Fruit fly (Drosophila melanogaster) whole organism, embryonic: ENCODE results near the gene FeCH.
A peak's percentile ranks its signal among the peaks of the same experiment; 100 is the strongest.

ENCODE experiments used
- Antp ChIP-seq: fragments of 200-800 bp; sonication (Bioruptor generic); optimal IDR thresholded peaks from 3 replicates; lab custom pipeline; 2016; ENCODE audit warnings: missing biosample characterization, missing genetic modification characterization
- BEAF-32 ChIP-seq: fragments of 200-800 bp; sonication (Bioruptor generic); optimal IDR thresholded peaks from 3 replicates; lab custom pipeline; 2017; ENCODE audit warnings: missing biosample characterization, missing genetic modification characterization, mild to moderate bottlenecking, moderate library complexity, missing genetic modification reagents
- CG12236 ChIP-seq: fragments of 200-800 bp; sonication (Bioruptor generic); optimal IDR thresholded peaks from 2 replicates; lab custom pipeline; 2016; ENCODE audit warnings: missing biosample characterization, missing genetic modification characterization
- CG13775 ChIP-seq: fragments of 200-800 bp; sonication (Bioruptor generic); optimal IDR thresholded peaks from 3 replicates; lab custom pipeline; 2017; ENCODE audit warnings: missing biosample characterization, mild to moderate bottlenecking, missing genetic modification characterization
- CG13894 ChIP-seq: fragments of 200-800 bp; sonication (Bioruptor generic); optimal IDR thresholded peaks from 3 replicates; lab custom pipeline; 2018; ENCODE audit warnings: missing biosample characterization, mild to moderate bottlenecking, missing genetic modification characterization, moderate library complexity
- CG14441 ChIP-seq: fragments of 200-800 bp; sonication (Bioruptor generic); IDR thresholded peaks from 2 replicates; pipeline ENCODE4 v1.3.6; 2022; ENCODE audit warnings: missing biosample characterization, missing genetic modification characterization
- CG14860 ChIP-seq: fragments of 200-800 bp; sonication (Bioruptor generic); IDR thresholded peaks from 3 replicates; pipeline ENCODE4 v1.3.6; 2022; ENCODE audit warnings: missing biosample characterization, missing genetic modification characterization; ENCODE audit not compliant: partially characterized antibody
- CG15514 ChIP-seq: fragments of 200-800 bp; sonication (Bioruptor generic); optimal IDR thresholded peaks from 3 replicates; lab custom pipeline; 2017; ENCODE audit warnings: missing biosample characterization, missing genetic modification characterization, mild to moderate bottlenecking, moderate library complexity, missing genetic modification reagents
- CG17802 ChIP-seq: fragments of 200-800 bp; sonication (Bioruptor generic); optimal IDR thresholded peaks from 2 replicates; lab custom pipeline; 2018; ENCODE audit warnings: missing biosample characterization, mild to moderate bottlenecking, missing genetic modification characterization, moderate library complexity
- CG17829 ChIP-seq: fragments of 200-800 bp; optimal IDR thresholded peaks from 2 replicates; lab custom pipeline; 2019; ENCODE audit warnings: missing biosample characterization, mild to moderate bottlenecking, missing genetic modification characterization, moderate library complexity
- CG4282 ChIP-seq: fragments of 200-800 bp; sonication (Bioruptor generic); optimal IDR thresholded peaks from 2 replicates; lab custom pipeline; 2016; ENCODE audit warnings: missing biosample characterization, missing genetic modification characterization
- CG4730 ChIP-seq: fragments of 200-800 bp; sonication (Bioruptor generic); IDR thresholded peaks from 2 replicates; pipeline ENCODE4 v1.3.6; 2022; ENCODE audit warnings: missing biosample characterization, missing genetic modification characterization
- CG5245 ChIP-seq: fragments of 200-800 bp; sonication (Bioruptor generic); optimal IDR thresholded peaks from 3 replicates; lab custom pipeline; 2016; ENCODE audit warnings: missing biosample characterization, missing genetic modification characterization
- CG8765 ChIP-seq: fragments of 200-800 bp; sonication (Bioruptor generic); IDR thresholded peaks from 2 replicates; pipeline ENCODE4 v1.3.6; 2022; ENCODE audit warnings: missing biosample characterization, missing genetic modification characterization
- CG8924 ChIP-seq: fragments of 200-800 bp; optimal IDR thresholded peaks from 3 replicates; lab custom pipeline; 2019; ENCODE audit warnings: missing biosample characterization, mild to moderate bottlenecking, missing genetic modification characterization, moderate library complexity
- CG9437 ChIP-seq: fragments of 200-800 bp; sonication (Bioruptor generic); optimal IDR thresholded peaks from 2 replicates; lab custom pipeline; 2018; ENCODE audit warnings: missing biosample characterization, mild to moderate bottlenecking, missing genetic modification characterization
- D ChIP-seq, 2 experiments: fragments of 200-800 bp in 1 of 2; fragments of >200 bp in 1 of 2; sonication (Bioruptor generic) in 1 of 2; optimal IDR thresholded peaks; 2 replicates in 1 of 2; 3 replicates in 1 of 2; lab custom pipeline; 2017; ENCODE audit warnings: mild to moderate bottlenecking in 1 of 2, missing biosample characterization in 1 of 2, missing genetic modification characterization in 1 of 2, missing genetic modification reagents in 1 of 2
- Doc2 ChIP-seq: fragments of 200-800 bp; sonication (Bioruptor generic); IDR thresholded peaks from 2 replicates; pipeline ENCODE4 v1.3.6; 2022; ENCODE audit warnings: missing biosample characterization, missing genetic modification characterization
- Gug ChIP-seq: fragments of 200-800 bp; sonication (Bioruptor generic); IDR thresholded peaks from 4 replicates; pipeline ENCODE4 v1.3.6; 2022; ENCODE audit warnings: missing biosample characterization, missing genetic modification characterization
- Hey ChIP-seq: fragments of 200-800 bp; sonication (Bioruptor generic); optimal IDR thresholded peaks from 3 replicates; lab custom pipeline; 2018; ENCODE audit warnings: missing biosample characterization, mild to moderate bottlenecking, missing genetic modification characterization
- Hsf ChIP-seq: fragments of 200-800 bp; sonication (Bioruptor generic); optimal IDR thresholded peaks from 3 replicates; lab custom pipeline; 2016; ENCODE audit warnings: missing biosample characterization, missing genetic modification characterization
- Mrtf ChIP-seq: fragments of 200-800 bp; sonication (Bioruptor generic); IDR thresholded peaks from 3 replicates; pipeline ENCODE4 v1.3.6; 2022; ENCODE audit warnings: missing biosample characterization, missing genetic modification characterization
- NfI ChIP-seq: fragments of 200-800 bp; sonication (Bioruptor generic); optimal IDR thresholded peaks from 3 replicates; lab custom pipeline; 2018; ENCODE audit warnings: missing biosample characterization, mild to moderate bottlenecking, missing genetic modification characterization, moderate library complexity
- Oaz ChIP-seq: fragments of 200-800 bp; sonication (Bioruptor generic); IDR thresholded peaks from 2 replicates; pipeline ENCODE4 v1.3.6; 2022; ENCODE audit warnings: missing biosample characterization, missing genetic modification characterization
- Optix ChIP-seq: fragments of 200-800 bp; sonication (Bioruptor generic); IDR thresholded peaks from 3 replicates; pipeline ENCODE4 v1.3.6; 2022; ENCODE audit warnings: missing biosample characterization, missing genetic modification characterization
- Six4 ChIP-seq: fragments of 200-800 bp; sonication (Bioruptor generic); optimal IDR thresholded peaks from 2 replicates; lab custom pipeline; 2016; ENCODE audit warnings: missing biosample characterization, missing genetic modification characterization
- Stat92E ChIP-seq, 3 experiments: fragments of >200 bp in 2 of 3; fragments of 200-800 bp in 1 of 3; sonication (Bioruptor generic) in 1 of 3; optimal IDR thresholded peaks; 2 replicates each; lab custom pipeline; 2017 to 2019; ENCODE audit warnings: missing biosample characterization in 3 of 3, missing genetic modification characterization in 3 of 3, mild to moderate bottlenecking in 1 of 3, moderate library complexity in 1 of 3
- bcd ChIP-seq: fragments of 200-800 bp; sonication (Bioruptor generic); optimal IDR thresholded peaks from 2 replicates; lab custom pipeline; 2017; ENCODE audit warnings: missing biosample characterization, mild to moderate bottlenecking, missing genetic modification characterization
- ci ChIP-seq: fragments of 200-800 bp; sonication (Bioruptor generic); IDR thresholded peaks from 3 replicates; pipeline ENCODE4 v1.3.6; 2022; ENCODE audit warnings: missing biosample characterization, missing genetic modification characterization
- corto ChIP-seq: fragments of 200-800 bp; sonication (Bioruptor generic); optimal IDR thresholded peaks from 2 replicates; lab custom pipeline; 2016; ENCODE audit warnings: missing biosample characterization, mild to moderate bottlenecking, missing genetic modification characterization, moderate library complexity
- crp ChIP-seq, 2 experiments: fragments of 200-800 bp; sonication (Bioruptor generic); optimal IDR thresholded peaks; 2 replicates in 1 of 2; 3 replicates in 1 of 2; lab custom pipeline; 2017; ENCODE audit warnings: missing biosample characterization in 2 of 2, missing genetic modification characterization in 2 of 2, mild to moderate bottlenecking in 1 of 2, moderate library complexity in 1 of 2
- danr ChIP-seq: fragments of 200-800 bp; sonication (Bioruptor generic); IDR thresholded peaks from 2 replicates; pipeline ENCODE4 v1.3.6; 2022; ENCODE audit warnings: missing biosample characterization, missing genetic modification characterization
- dmrt99B ChIP-seq: fragments of 200-800 bp; sonication (Bioruptor generic); optimal IDR thresholded peaks from 2 replicates; lab custom pipeline; 2018; ENCODE audit warnings: missing biosample characterization, mild to moderate bottlenecking, missing genetic modification characterization, moderate library complexity
- dysf ChIP-seq: fragments of 200-800 bp; sonication (Bioruptor generic); IDR thresholded peaks from 3 replicates; pipeline ENCODE4 v1.3.6; 2022; ENCODE audit warnings: missing biosample characterization, missing genetic modification characterization
- ems ChIP-seq: fragments of 200-800 bp; sonication (Bioruptor generic); optimal IDR thresholded peaks from 3 replicates; lab custom pipeline; 2016; ENCODE audit warnings: missing biosample characterization, missing genetic modification characterization
- insv ChIP-seq, 2 experiments: fragments of 200-800 bp; sonication (Bioruptor generic); optimal IDR thresholded peaks; 3 replicates each; lab custom pipeline; 2016 to 2018; ENCODE audit warnings: missing biosample characterization in 2 of 2, missing genetic modification characterization in 2 of 2
- lmd ChIP-seq: fragments of 200-800 bp; sonication (Bioruptor generic); IDR thresholded peaks from 2 replicates; pipeline ENCODE4 v1.3.6; 2022; ENCODE audit warnings: missing biosample characterization, missing genetic modification characterization
- lov ChIP-seq, 2 experiments: fragments of 200-800 bp in 1 of 2; fragments of >200 bp in 1 of 2; sonication (Bioruptor generic) in 1 of 2; IDR thresholded peaks in 1 of 2; optimal IDR thresholded peaks in 1 of 2; 2 replicates in 1 of 2; 3 replicates in 1 of 2; pipeline versions ENCODE4 v1.3.6 to Lab custom; 2017 to 2022; ENCODE audit warnings: missing biosample characterization in 1 of 2, missing genetic modification characterization in 1 of 2
- mam ChIP-seq: fragments of 200-800 bp; sonication (Bioruptor generic); optimal IDR thresholded peaks from 3 replicates; lab custom pipeline; 2016; ENCODE audit warnings: missing biosample characterization, missing genetic modification characterization
- oc ChIP-seq: fragments of 200-800 bp; sonication (Bioruptor generic); optimal IDR thresholded peaks from 2 replicates; lab custom pipeline; 2018; ENCODE audit warnings: missing biosample characterization, mild to moderate bottlenecking, missing genetic modification characterization, moderate library complexity
- org-1 ChIP-seq: fragments of 200-800 bp; sonication (Bioruptor generic); optimal IDR thresholded peaks from 2 replicates; lab custom pipeline; 2017; ENCODE audit warnings: missing biosample characterization, missing genetic modification characterization
- prd ChIP-seq, 3 experiments: fragments of >200 bp in 2 of 3; fragments of 200-800 bp in 1 of 3; sonication (Bioruptor generic) in 1 of 3; optimal IDR thresholded peaks in 2 of 3; IDR thresholded peaks in 1 of 3; 2 replicates in 2 of 3; 3 replicates in 1 of 3; pipeline versions ENCODE4 v1.3.6 to Lab custom; 2017 to 2022; ENCODE audit warnings: missing biosample characterization in 1 of 3, missing genetic modification characterization in 1 of 3
- sd ChIP-seq: fragments of 200-800 bp; sonication (Bioruptor generic); optimal IDR thresholded peaks from 3 replicates; lab custom pipeline; 2018; ENCODE audit warnings: missing biosample characterization, mild to moderate bottlenecking, missing genetic modification characterization, moderate library complexity
- so ChIP-seq: fragments of 200-800 bp; sonication (Bioruptor generic); IDR thresholded peaks from 3 replicates; pipeline ENCODE4 v1.3.6; 2022; ENCODE audit warnings: missing biosample characterization, missing genetic modification characterization
- stwl ChIP-seq: fragments of 200-800 bp; sonication (Bioruptor generic); optimal IDR thresholded peaks from 3 replicates; lab custom pipeline; 2018; ENCODE audit warnings: missing biosample characterization, mild to moderate bottlenecking, missing genetic modification characterization, moderate library complexity
- toy ChIP-seq: fragments of 200-800 bp; sonication (Bioruptor generic); IDR thresholded peaks from 2 replicates; pipeline ENCODE4 v1.3.6; 2022; ENCODE audit warnings: missing biosample characterization, missing genetic modification characterization
- trh ChIP-seq: fragments of 200-800 bp; sonication (Bioruptor generic); optimal IDR thresholded peaks from 2 replicates; lab custom pipeline; 2016; ENCODE audit warnings: missing biosample characterization, missing genetic modification characterization
- vfl ChIP-seq: fragments of 200-800 bp; sonication (Bioruptor generic); optimal IDR thresholded peaks from 2 replicates; lab custom pipeline; 2016; ENCODE audit warnings: missing biosample characterization, missing genetic modification characterization

FeCH gene

DNA sequence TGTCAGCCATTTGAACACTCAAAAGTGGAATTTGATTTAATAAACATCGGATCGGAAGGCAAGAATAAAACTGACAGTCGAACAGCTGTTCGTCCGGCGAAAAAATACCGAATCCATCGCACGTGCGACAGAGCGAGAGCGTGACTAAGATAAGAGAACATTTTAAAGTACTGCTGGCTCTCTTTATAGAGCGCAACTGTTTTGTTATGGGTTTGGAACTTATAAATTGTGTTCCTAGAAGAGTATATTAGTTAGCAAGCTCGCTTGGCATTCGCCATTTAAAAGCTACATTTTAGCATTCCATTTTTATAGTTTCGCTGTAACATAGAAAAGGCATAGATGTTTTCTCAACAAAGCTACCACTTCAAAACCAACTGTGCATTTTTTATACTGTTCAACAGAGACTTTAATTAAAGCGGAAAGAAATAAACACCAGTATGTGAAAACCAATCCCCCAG lies 2.0 kb downstream of the FeCH start, which contains the start of gene Rift (continued):
- TF ChIP-seq mam (GFP tag; lab: Kevin White, UChicago) = no peak
- no peak for TF ChIP-seq CG4730 (GFP tag; lab: Robert Waterston, UW)
- no peak for TF ChIP-seq CG13775 (GFP tag; lab: Kevin White, UChicago)
- no peak for TF ChIP-seq toy
- TF ChIP-seq Antp (GFP tag; lab: Kevin White, UChicago) = peak; percentile 31
- no peak for TF ChIP-seq Six4
- TF ChIP-seq CG17829 = peak; percentile 31
- TF ChIP-seq stwl (tag; lab: Kevin White, UChicago) = peak; percentile 16
- no peak for TF ChIP-seq CG8765
- peak; percentile 48 for TF ChIP-seq CG8924
- peak; percentile 32 for TF ChIP-seq CG15514
- no peak for TF ChIP-seq bcd (GFP tag; lab: Kevin White, UChicago)
- peak; percentile 30; the same call in 1 of the 4 replicates for TF ChIP-seq Gug
- TF ChIP-seq D (optimal IDR thresholded peaks at IDR 0.05; lab: Kevin White, UChicago) = no peak
- TF ChIP-seq D (GFP tag; optimal IDR thresholded peaks at IDR 0.05; lab: Kevin White, UChicago) = no peak
- no peak for TF ChIP-seq CG12236 (GFP tag; lab: Kevin White, UChicago)
- peak; percentile 63 for TF ChIP-seq NfI
- no peak for TF ChIP-seq vfl
- no peak for TF ChIP-seq CG5245 (GFP tag; lab: Kevin White, UChicago)
- TF ChIP-seq crp (GFP tag; optimal IDR thresholded peaks at IDR 0.05; lab: Kevin White, UChicago) = peak in 1 of 2 experiments; percentile 84
- TF ChIP-seq lov (optimal IDR thresholded peaks at IDR 0.05; lab: Kevin White, UChicago) = no peak
- TF ChIP-seq lov (GFP tag; IDR thresholded peaks at IDR 0.05; lab: Robert Waterston, UW) = no peak
- TF ChIP-seq prd (optimal IDR thresholded peaks at IDR 0.05; lab: Kevin White, UChicago) = no peak
- peak; percentile 64; the same call in 2 of the 3 replicates for TF ChIP-seq prd (GFP tag; IDR thresholded peaks at IDR 0.05; lab: Robert Waterston, UW)
- no peak for TF ChIP-seq org-1 (GFP tag; lab: Kevin White, UChicago)
- no peak for TF ChIP-seq insv (GFP tag; optimal IDR thresholded peaks at IDR 0.05; lab: Kevin White, UChicago)
- TF ChIP-seq oc (tag; lab: Kevin White, UChicago) = no peak
- TF ChIP-seq corto (GFP tag; lab: Kevin White, UChicago) = no peak
- no peak for TF ChIP-seq sd
- no peak for TF ChIP-seq BEAF-32
- no peak for TF ChIP-seq CG13894 (tag; lab: Kevin White, UChicago)
- no peak for TF ChIP-seq CG14860 (GFP tag; lab: Robert Waterston, UW)
- TF ChIP-seq ci = peak; percentile 83; the same call in 2 of the 3 replicates
- no peak for TF ChIP-seq Doc2 (GFP tag; lab: Robert Waterston, UW)
- TF ChIP-seq Mrtf (GFP tag; lab: Robert Waterston, UW) = no peak
- TF ChIP-seq Optix (GFP tag; lab: Robert Waterston, UW) = no peak
- TF ChIP-seq CG17802 (tag; lab: Kevin White, UChicago) = no peak
- TF ChIP-seq Hey = no peak
- TF ChIP-seq so = 0 out of 3 replicates have a peak, but pooled peaks have one; percentile 36
- TF ChIP-seq Hsf (GFP tag; lab: Kevin White, UChicago) = peak; percentile 42
- TF ChIP-seq Stat92E (GFP tag; optimal IDR thresholded peaks at IDR 0.05; lab: Kevin White, UChicago) = no peak
- no peak for TF ChIP-seq dmrt99B (tag; lab: Kevin White, UChicago)
- TF ChIP-seq CG14441 = peak; percentile 30; the same call in 1 of the 2 replicates
- no peak for TF ChIP-seq CG4282 (GFP tag; lab: Kevin White, UChicago)
- peak; percentile 46; the same call in 1 of the 3 replicates for TF ChIP-seq dysf (GFP tag; lab: Robert Waterston, UW)
- TF ChIP-seq lmd = peak; percentile 36; the same call in 1 of the 2 replicates
- 0 out of 2 replicates have a peak, but pooled peaks have one; percentile 20 for TF ChIP-seq Oaz (GFP tag; lab: Robert Waterston, UW)
- TF ChIP-seq trh (GFP tag; lab: Kevin White, UChicago) = no peak
- TF ChIP-seq CG9437 (GFP tag; lab: Kevin White, UChicago) = no peak
- TF ChIP-seq ems (GFP tag; lab: Kevin White, UChicago) = no peak
- no peak for TF ChIP-seq danr (GFP tag; lab: Robert Waterston, UW)
